Fruit fly (Drosophila melanogaster): ENCODE data around the gene Ucp4A.

DNA sequence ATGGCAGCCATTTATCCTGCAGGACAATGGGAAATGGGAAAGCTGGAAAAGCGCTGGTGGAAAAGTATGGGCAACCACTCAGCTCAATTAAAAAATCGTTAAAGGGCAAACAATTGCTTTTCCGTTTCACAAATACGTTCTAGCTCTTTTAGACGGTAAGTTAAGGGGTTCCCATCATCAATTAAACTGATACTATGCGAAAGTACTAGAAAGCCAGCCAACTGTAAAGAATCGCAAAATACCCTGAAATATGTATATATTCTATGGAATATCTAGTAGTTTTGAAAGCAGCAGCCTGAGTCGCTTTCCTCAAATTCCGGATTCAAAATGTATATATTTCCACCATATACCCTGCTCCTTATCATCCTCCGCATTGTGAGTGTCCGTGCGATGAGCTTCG lies 38.7 kb downstream of the Ucp4A start, which contains the start of gene CG12985:
- TF ChIP-seq Dll (optimal IDR thresholded peaks at IDR 0.05) (no peak), EcR (GFP tag; optimal IDR thresholded peaks at IDR 0.05) (no peak), CG8478 (optimal IDR thresholded peaks at IDR 0.05) (no peak), pan (optimal IDR thresholded peaks at IDR 0.05) (no peak), usp (GFP tag; optimal IDR thresholded peaks at IDR 0.05) (no peak), psq (optimal IDR thresholded peaks at IDR 0.05) (no peak)
